Fruit fly (Drosophila melanogaster) whole organism: ENCODE measurements around the gene CG13083.

Experiments
- CG8478 ChIP-seq: fragments of >200 bp; optimal IDR thresholded peaks from 2 replicates; lab custom pipeline; 2018; ENCODE audit warnings: inconsistent platforms
- EcR ChIP-seq, 2 experiments: fragments of >200 bp; optimal IDR thresholded peaks; 2 replicates each; lab custom pipeline; 2017; ENCODE audit warnings: missing biosample characterization in 2 of 2, missing genetic modification characterization in 2 of 2, missing genetic modification reagents in 2 of 2
- psq ChIP-seq: fragments of >200 bp; optimal IDR thresholded peaks from 2 replicates; lab custom pipeline; 2017
- usp ChIP-seq: fragments of >200 bp; optimal IDR thresholded peaks from 2 replicates; lab custom pipeline; 2017; ENCODE audit warnings: missing biosample characterization, missing genetic modification characterization, mixed read lengths

- TF ChIP-seq usp (GFP tag; lab: Kevin White, UChicago): no peak
- TF ChIP-seq EcR (GFP tag; optimal IDR thresholded peaks at IDR 0.05; lab: Kevin White, UChicago): no peak
- TF ChIP-seq CG8478: no peak
- TF ChIP-seq psq (lab: Kevin White, UChicago): no peak
These were observed 46.0 kb upstream of the CG13083 start for dm6 chr2L:19441339-19441738.
